Worm (Caenorhabditis elegans) whole organism, young adult: ENCODE data around the gene F13H8.5.

Source experiments
- B0035.1 ChIP-seq: sonication (generic microtip); optimal IDR thresholded peaks from 2 replicates; lab custom pipeline; 2016; ENCODE audit warnings: missing genetic modification characterization, mild to moderate bottlenecking, missing compliant biosample characterization, missing genotype, missing genetic modification reagents
- C06A6.2 ChIP-seq: fragments of 200-800 bp; sonication (Bioruptor generic); conservative IDR thresholded peaks from 2 replicates; pipeline ENCODE4 v1.3.6; 2022; ENCODE audit warnings: missing genetic modification characterization, missing compliant biosample characterization
- F49E8.2 ChIP-seq: sonication (generic microtip); optimal IDR thresholded peaks from 3 replicates; lab custom pipeline; 2017; ENCODE audit warnings: missing genetic modification characterization, mild to moderate bottlenecking, missing compliant biosample characterization, antibody characterized with exemption, moderate library complexity; ENCODE audit not compliant: insufficient read depth
- F57A8.1 ChIP-seq: fragments of 200-800 bp; sonication (Bioruptor generic); optimal IDR thresholded peaks from 2 replicates; lab custom pipeline; 2018; ENCODE audit warnings: mild to moderate bottlenecking, missing genetic modification characterization, moderate library complexity, missing compliant biosample characterization
- K11D2.4 ChIP-seq: fragments of 200-800 bp; sonication (Bioruptor generic); IDR thresholded peaks from 2 replicates; pipeline ENCODE4 v1.3.6; 2022; ENCODE audit warnings: missing genetic modification reagents, missing genetic modification characterization, missing compliant biosample characterization
- Y53F4B.3 ChIP-seq: fragments of 200-800 bp; sonication (Bioruptor generic); IDR thresholded peaks from 2 replicates; pipeline ENCODE4 v1.3.6; 2022; ENCODE audit warnings: missing genetic modification reagents, missing genetic modification characterization, missing compliant biosample characterization
- Y53G8AR.9 ChIP-seq: fragments of 200-800 bp; sonication (Bioruptor generic); conservative IDR thresholded peaks from 2 replicates; pipeline ENCODE4 v1.3.6; 2022; ENCODE audit warnings: missing genetic modification reagents, missing genetic modification characterization, missing compliant biosample characterization
- Y56A3A.18 ChIP-seq: fragments of 200-800 bp; sonication (Bioruptor generic); IDR thresholded peaks from 2 replicates; pipeline ENCODE4 v1.3.6; 2022; ENCODE audit warnings: missing genetic modification reagents, missing genetic modification characterization, missing compliant biosample characterization
- Y67H2A.10 ChIP-seq: fragments of 200-800 bp; sonication (Bioruptor generic); conservative IDR thresholded peaks from 2 replicates; pipeline ENCODE4 v1.3.6; 2022; ENCODE audit warnings: missing genetic modification reagents, missing genetic modification characterization, missing compliant biosample characterization
- Y95B8A.8 ChIP-seq: fragments of 200-800 bp; sonication (Bioruptor generic); IDR thresholded peaks from 2 replicates; pipeline ENCODE4 v1.3.6; 2022; ENCODE audit warnings: missing genetic modification reagents, missing genetic modification characterization, missing compliant biosample characterization
- ama-1 ChIP-seq, 3 experiments: fragments of 150-350 bp in 1 of 3; sonication (generic microtip) in 2 of 3; optimal IDR thresholded peaks; 2 replicates each; lab custom pipeline; 2014 to 2018; ENCODE audit warnings: missing biosample characterization in 2 of 3, missing genetic modification characterization in 2 of 3, missing genetic modification reagents in 2 of 3
- aptf-2 ChIP-seq: fragments of 200-800 bp; sonication (Bioruptor generic); conservative IDR thresholded peaks from 2 replicates; pipeline ENCODE4 v1.3.6; 2022; ENCODE audit warnings: missing genetic modification reagents, missing genetic modification characterization, missing compliant biosample characterization
- bed-2 ChIP-seq: fragments of 200-800 bp; sonication (Bioruptor generic); IDR thresholded peaks from 2 replicates; pipeline ENCODE4 v1.3.6; 2022; ENCODE audit warnings: missing genetic modification reagents, missing genetic modification characterization, missing compliant biosample characterization
- cebp-1 ChIP-seq, 2 experiments: fragments of 200-800 bp in 1 of 2; sonication (Bioruptor generic) in 1 of 2; sonication (generic microtip) in 1 of 2; IDR thresholded peaks in 1 of 2; optimal IDR thresholded peaks in 1 of 2; 2 replicates each; pipeline versions ENCODE4 v1.3.6 to Lab custom; 2017 to 2022; ENCODE audit warnings: missing compliant biosample characterization in 2 of 2, missing genetic modification characterization in 2 of 2, mild to moderate bottlenecking in 1 of 2, missing genetic modification reagents in 1 of 2, moderate library complexity in 1 of 2
- ceh-40 ChIP-seq: fragments of 200-800 bp; sonication (Bioruptor generic); IDR thresholded peaks from 2 replicates; pipeline ENCODE4 v1.3.6; 2022; ENCODE audit warnings: missing genetic modification characterization, missing compliant biosample characterization
- ceh-79 ChIP-seq: sonication (generic microtip); optimal IDR thresholded peaks from 2 replicates; lab custom pipeline; 2017; ENCODE audit warnings: mild to moderate bottlenecking, missing genetic modification characterization, missing compliant biosample characterization
- ceh-91 ChIP-seq: fragments of 200-800 bp; sonication (Bioruptor generic); IDR thresholded peaks from 2 replicates; pipeline ENCODE4 v1.3.6; 2022; ENCODE audit warnings: missing genetic modification reagents, missing genetic modification characterization, missing compliant biosample characterization
- egrh-3 ChIP-seq: fragments of 200-800 bp; sonication (Bioruptor generic); IDR thresholded peaks from 2 replicates; pipeline ENCODE4 v1.3.6; 2022; ENCODE audit warnings: missing genetic modification reagents, missing genetic modification characterization, missing compliant biosample characterization
- fkh-3 ChIP-seq: sonication (generic microtip); optimal IDR thresholded peaks from 2 replicates; lab custom pipeline; 2016; ENCODE audit warnings: mild to moderate bottlenecking, missing genetic modification characterization, missing compliant biosample characterization
- hmg-20 ChIP-seq: fragments of 200-800 bp; sonication (Bioruptor generic); IDR thresholded peaks from 2 replicates; pipeline ENCODE4 v1.3.6; 2022; ENCODE audit warnings: missing genetic modification reagents, missing genetic modification characterization, missing compliant biosample characterization
- let-526 ChIP-seq: fragments of 200-800 bp; sonication (Bioruptor generic); IDR thresholded peaks from 2 replicates; pipeline ENCODE4 v1.3.6; 2022; ENCODE audit warnings: missing genetic modification reagents, missing genetic modification characterization, missing compliant biosample characterization
- lin-35 ChIP-seq, 3 experiments: fragments of 150-350 bp in 2 of 3; sonication (generic microtip) in 1 of 3; optimal IDR thresholded peaks; 2 replicates each; lab custom pipeline; 2014 to 2018; ENCODE audit warnings: missing biosample characterization in 3 of 3, missing genetic modification characterization in 3 of 3, missing genetic modification reagents in 3 of 3
- lin-54 ChIP-seq: fragments of 200-800 bp; sonication (Bioruptor generic); optimal IDR thresholded peaks from 2 replicates; lab custom pipeline; 2018; ENCODE audit warnings: mild to moderate bottlenecking, missing genetic modification characterization, missing compliant biosample characterization
- mel-28 ChIP-seq: sonication (generic microtip); optimal IDR thresholded peaks from 2 replicates; lab custom pipeline; 2016; ENCODE audit warnings: borderline replicate concordance, mild to moderate bottlenecking, missing genetic modification characterization, missing compliant biosample characterization
- nfya-2 ChIP-seq: fragments of 200-800 bp; sonication (Bioruptor generic); IDR thresholded peaks from 2 replicates; pipeline ENCODE4 v1.3.6; 2022; ENCODE audit warnings: missing genetic modification reagents, missing genetic modification characterization, missing compliant biosample characterization
- nfyb-1 ChIP-seq: fragments of 200-800 bp; sonication (Bioruptor generic); IDR thresholded peaks from 2 replicates; pipeline ENCODE4 v1.3.6; 2022; ENCODE audit warnings: missing genetic modification reagents, missing genetic modification characterization, missing compliant biosample characterization
- nhr-179 ChIP-seq: sonication (generic microtip); optimal IDR thresholded peaks from 2 replicates; lab custom pipeline; 2016; ENCODE audit warnings: mild to moderate bottlenecking, missing genetic modification characterization, missing compliant biosample characterization
- nhr-80 ChIP-seq: sonication (generic microtip); optimal IDR thresholded peaks from 2 replicates; lab custom pipeline; 2016; ENCODE audit warnings: missing genetic modification characterization, missing compliant biosample characterization
- nhr-90 ChIP-seq: sonication (generic microtip); optimal IDR thresholded peaks from 2 replicates; lab custom pipeline; 2016; ENCODE audit warnings: missing genotype, mild to moderate bottlenecking, missing genetic modification characterization, missing compliant biosample characterization
- pbrm-1 ChIP-seq: fragments of 200-800 bp; sonication (Bioruptor generic); IDR thresholded peaks from 2 replicates; pipeline ENCODE4 v1.3.6; 2022; ENCODE audit warnings: missing genetic modification reagents, missing genetic modification characterization, missing compliant biosample characterization
- sea-2 ChIP-seq: fragments of 200-800 bp; sonication (Bioruptor generic); IDR thresholded peaks from 2 replicates; pipeline ENCODE4 v1.3.6; 2022; ENCODE audit warnings: missing genetic modification characterization, missing compliant biosample characterization
- snpc-4 ChIP-seq, 5 experiments: fragments of 150-350 bp in 1 of 5; sonication (generic microtip) in 4 of 5; optimal IDR thresholded peaks; 2 replicates each; lab custom pipeline; 2014 to 2018; ENCODE audit warnings: missing genetic modification characterization in 5 of 5, missing biosample characterization in 3 of 5, antibody characterized with exemption in 2 of 5, mild to moderate bottlenecking in 2 of 5, missing compliant biosample characterization in 2 of 5, missing genotype in 2 of 5, moderate library complexity in 2 of 5, missing genetic modification reagents in 1 of 5
- tbp1 ChIP-seq: fragments of 200-800 bp; sonication (Bioruptor generic); optimal IDR thresholded peaks from 2 replicates; lab custom pipeline; 2018; ENCODE audit warnings: mild to moderate bottlenecking, missing genetic modification characterization, missing compliant biosample characterization
- tbx-9 ChIP-seq: sonication (generic microtip); optimal IDR thresholded peaks from 2 replicates; lab custom pipeline; 2016; ENCODE audit warnings: borderline replicate concordance, missing genetic modification characterization, inconsistent platforms, missing compliant biosample characterization
- unc-62 ChIP-seq: fragments of 150-350 bp; optimal IDR thresholded peaks from 2 replicates; lab custom pipeline; 2014; ENCODE audit warnings: missing biosample characterization, missing genetic modification reagents, missing genetic modification characterization
- zfh-2 ChIP-seq: fragments of 200-800 bp; sonication (Bioruptor generic); conservative IDR thresholded peaks from 2 replicates; pipeline ENCODE4 v1.3.6; 2022; ENCODE audit warnings: missing genetic modification reagents, missing genetic modification characterization, missing compliant biosample characterization
- ztf-18 ChIP-seq: sonication (generic microtip); optimal IDR thresholded peaks from 2 replicates; lab custom pipeline; 2016; ENCODE audit warnings: missing genotype, mild to moderate bottlenecking, missing genetic modification characterization, missing compliant biosample characterization
- ztf-22 ChIP-seq: fragments of 200-800 bp; sonication (Bioruptor generic); optimal IDR thresholded peaks from 2 replicates; lab custom pipeline; 2018; ENCODE audit warnings: mild to moderate bottlenecking, missing genetic modification characterization, moderate library complexity, missing compliant biosample characterization
- ztf-25 ChIP-seq: fragments of 200-800 bp; sonication (Bioruptor generic); IDR thresholded peaks from 2 replicates; pipeline ENCODE4 v1.3.6; 2022; ENCODE audit warnings: missing genetic modification reagents, missing genetic modification characterization, missing compliant biosample characterization
- ztf-28 ChIP-seq: fragments of 200-800 bp; sonication (Bioruptor generic); IDR thresholded peaks from 2 replicates; pipeline ENCODE4 v1.3.6; 2022; ENCODE audit warnings: missing genetic modification reagents, missing genetic modification characterization, missing compliant biosample characterization
- ztf-3 ChIP-seq: fragments of 200-800 bp; sonication (Bioruptor generic); optimal IDR thresholded peaks from 2 replicates; lab custom pipeline; 2018; ENCODE audit warnings: mild to moderate bottlenecking, missing genetic modification characterization, missing compliant biosample characterization

F13H8.5 gene

ce11 chrII:6281002-6281401 is 25.1 kb upstream of the F13H8.5 start, which contains the start of gene scly-1:
Gene scly-1, minus strand, starts transcription at chrII:6281102.
- TF ChIP-seq ztf-28 (no peak), B0035.1 (tag; lab: Kevin White, UChicago) (no peak), nhr-179 (tag; lab: Kevin White, UChicago) (no peak), fkh-3 (no peak), lin-35 (GFP tag; optimal IDR thresholded peaks at IDR 0.05; lab: Kevin White, UChicago) (no peak), Y56A3A.18 (no peak)

ce11 chrII:6273916-6274315 is 18.0 kb upstream of the F13H8.5 start, which contains the start of gene bpl-1:
Gene bpl-1, plus strand, starts transcription at chrII:6274216.
- TF ChIP-seq ceh-91 (GFP tag; lab: Robert Waterston, UW): no peak
- TF ChIP-seq nfyb-1 (GFP tag; lab: Robert Waterston, UW): 0 out of 2 replicates have a peak, but pooled peaks have one; percentile 15
- TF ChIP-seq ztf-3 (GFP tag; lab: Kevin White, UChicago): no peak
- no peak for TF ChIP-seq unc-62 (GFP tag; lab: Kevin White, UChicago)

ce11 chrII:6269805-6270414 is 14.0 kb upstream of the F13H8.5 start, which contains the start of gene F13H8.2:
Gene F13H8.2, plus strand, starts transcription at chrII:6270364.
- TF ChIP-seq Y53G8AR.9 (peak; percentile 61; the same call in 1 of the 2 replicates), C06A6.2 (GFP tag; lab: Robert Waterston, UW) (peak; percentile 85), ztf-22 (no peak), egrh-3 (GFP tag; lab: Robert Waterston, UW) (peak; percentile 75), cebp-1 (GFP tag; IDR thresholded peaks at IDR 0.05; lab: Robert Waterston, UW) (peak; percentile 48; the same call in 1 of the 2 replicates), cebp-1 (tag; optimal IDR thresholded peaks at IDR 0.05; lab: Kevin White, UChicago) (no peak), ztf-18 (tag; lab: Kevin White, UChicago) (peak; percentile 56), let-526 (GFP tag; lab: Robert Waterston, UW) (0 out of 2 replicates have a peak, but pooled peaks have one; percentile 9), nfya-2 (GFP tag; lab: Robert Waterston, UW) (no peak), aptf-2 (GFP tag; lab: Robert Waterston, UW) (peak; percentile 89; the same call in 1 of the 2 replicates), tbx-9 (tag; lab: Kevin White, UChicago) (no peak), nhr-90 (no peak), ceh-79 (tag; lab: Kevin White, UChicago) (no peak), hmg-20 (GFP tag; lab: Robert Waterston, UW) (0 out of 2 replicates have a peak, but pooled peaks have one; percentile 43), Y95B8A.8 (GFP tag; lab: Robert Waterston, UW) (peak; percentile 52; the same call in 1 of the 2 replicates), mel-28 (tag; lab: Kevin White, UChicago) (no peak), lin-54 (GFP tag; lab: Kevin White, UChicago) (peak; percentile 96), tbp1 (peak; percentile 52), ama-1 (optimal IDR thresholded peaks at IDR 0.05; lab: Kevin White, UChicago) (no peak), ama-1 (GFP tag; optimal IDR thresholded peaks at IDR 0.05; lab: Kevin White, UChicago) (no peak), K11D2.4 (peak; percentile 84), ztf-25 (peak; percentile 76; the same call in 1 of the 2 replicates), zfh-2 (0 out of 2 replicates have a peak, but pooled peaks have one; percentile 18), F57A8.1 (GFP tag; lab: Kevin White, UChicago) (no peak), sea-2 (GFP tag; lab: Robert Waterston, UW) (no peak), B0035.1 (tag; lab: Kevin White, UChicago) (no peak), ztf-3 (GFP tag; lab: Kevin White, UChicago) (no peak), Y67H2A.10 (GFP tag; lab: Robert Waterston, UW) (no peak), Y53F4B.3 (GFP tag; lab: Robert Waterston, UW) (peak; percentile 85), F49E8.2 (tag; lab: Kevin White, UChicago) (peak; percentile 6), snpc-4 (GFP tag; optimal IDR thresholded peaks at IDR 0.05; lab: Kevin White, UChicago) (no peak), snpc-4 (tag; optimal IDR thresholded peaks at IDR 0.05; lab: Kevin White, UChicago) (peak in 1 of 4 experiments; percentile 18), bed-2 (GFP tag; lab: Robert Waterston, UW) (peak; percentile 88), pbrm-1 (peak; percentile 92), nhr-80 (peak; percentile 10), ceh-40 (GFP tag; lab: Robert Waterston, UW) (0 out of 2 replicates have a peak, but pooled peaks have one; percentile 10)
